Fruit fly (Drosophila melanogaster): ENCODE results near the gene CG13926.
A peak's percentile ranks its signal among the peaks of the same experiment; 100 is the strongest.

CG13926 gene

DNA sequence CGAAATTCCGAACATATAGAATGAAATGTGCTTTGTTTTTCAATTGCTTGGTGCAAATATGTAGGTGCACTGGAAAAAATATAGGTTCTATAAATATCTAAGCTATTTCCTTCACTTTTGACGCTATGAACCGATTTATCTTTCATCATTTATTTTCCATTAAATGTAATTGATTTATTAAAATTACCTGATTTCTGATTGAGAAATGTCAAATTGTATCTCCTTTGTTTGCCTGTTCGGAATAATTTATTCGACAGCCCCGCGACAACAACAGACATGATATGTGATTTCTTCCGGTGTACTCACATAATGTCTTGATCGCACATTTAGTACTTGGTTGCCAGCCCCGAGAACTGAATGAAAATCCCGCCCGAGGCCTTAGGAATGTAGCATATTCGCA is 8.3 kb downstream of the CG13926 start (continued):
- TF ChIP-seq CG13894 (tag; optimal IDR thresholded peaks at IDR 0.05) (no peak), bab2 (GFP tag; optimal IDR thresholded peaks at IDR 0.05) (peak; percentile 25), CG10267 (tag; optimal IDR thresholded peaks at IDR 0.05) (no peak), scrt (GFP tag; optimal IDR thresholded peaks at IDR 0.05) (no peak), nerfin-1 (tag; optimal IDR thresholded peaks at IDR 0.05) (no peak), CG12104 (GFP tag; optimal IDR thresholded peaks at IDR 0.05) (peak; percentile 85)

DNA sequence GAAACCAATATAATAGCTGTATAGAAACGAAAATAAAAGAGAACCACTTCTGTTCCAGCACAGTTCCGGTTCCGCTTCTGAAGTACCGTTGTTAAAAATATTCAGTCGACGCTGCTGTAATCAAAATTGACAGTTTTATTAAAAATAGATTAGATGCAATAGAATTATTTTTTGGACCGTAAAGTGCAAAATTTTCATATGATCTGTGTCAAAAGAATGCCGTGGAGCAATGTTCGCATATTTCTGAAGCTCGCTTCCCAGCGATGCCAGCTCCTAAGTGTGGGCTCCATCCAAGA is 15.2 kb downstream of the CG13926 start, which contains the start of the genes CG18170 and CG33791:
TSS of gene CG18170 (plus strand) at position 122 of the 296 bp plus-strand sequence.
TSS of gene CG33791 (plus strand) at position 122 of the 296 bp plus-strand sequence.
- TF ChIP-seq CG4617 (GFP tag; optimal IDR thresholded peaks at IDR 0.05; ENCODE audit: borderline replicate concordance) (no peak), Fer2 (tag; optimal IDR thresholded peaks at IDR 0.05) (no peak), CG13775 (GFP tag; optimal IDR thresholded peaks at IDR 0.05) (peak; percentile 11), CG31441 (GFP tag; IDR thresholded peaks at IDR 0.05) (0 out of 2 replicates have a peak, but pooled peaks have one; percentile 9), row (GFP tag; IDR thresholded peaks at IDR 0.05) (0 out of 3 replicates have a peak, but pooled peaks have one; percentile 0), ro (GFP tag; IDR thresholded peaks at IDR 0.05) (no peak), stwl (tag; optimal IDR thresholded peaks at IDR 0.05) (no peak), CG9797 (GFP tag; optimal IDR thresholded peaks at IDR 0.05) (peak; percentile 39), cwo (GFP tag; optimal IDR thresholded peaks at IDR 0.05) (no peak), seq (GFP tag; IDR thresholded peaks at IDR 0.05) (no peak), pum (GFP tag; optimal IDR thresholded peaks at IDR 0.05) (no peak), Ets97D (GFP tag; optimal IDR thresholded peaks at IDR 0.05) (peak; percentile 52), sc (optimal IDR thresholded peaks at IDR 0.05) (no peak), sc (GFP tag; optimal IDR thresholded peaks at IDR 0.05) (peak; percentile 1), CG10267 (tag; optimal IDR thresholded peaks at IDR 0.05) (peak; percentile 54), Dbx (GFP tag; IDR thresholded peaks at IDR 0.05) (no peak), odd (GFP tag; optimal IDR thresholded peaks at IDR 0.05) (no peak), CG14667 (GFP tag; IDR thresholded peaks at IDR 0.05) (no peak), hkb (optimal IDR thresholded peaks at IDR 0.05) (peak; percentile 8), hkb (GFP tag; IDR thresholded peaks at IDR 0.05) (no peak), MBD-R2 (GFP tag; IDR thresholded peaks at IDR 0.05) (0 out of 2 replicates have a peak, but pooled peaks have one; percentile 1), CG15601 (tag; optimal IDR thresholded peaks at IDR 0.05) (peak; percentile 17), Bteb2 (GFP tag; optimal IDR thresholded peaks at IDR 0.05) (no peak), CG15514 (GFP tag; optimal IDR thresholded peaks at IDR 0.05) (peak; percentile 98), C15 (GFP tag; IDR thresholded peaks at IDR 0.05) (no peak), trh (GFP tag; optimal IDR thresholded peaks at IDR 0.05) (no peak), Scr (GFP tag; IDR thresholded peaks at IDR 0.05; ENCODE audit: partially characterized antibody) (0 out of 2 replicates have a peak, but pooled peaks have one; percentile 3), CG9727 (GFP tag; optimal IDR thresholded peaks at IDR 0.05) (peak; percentile 19)

DNA sequence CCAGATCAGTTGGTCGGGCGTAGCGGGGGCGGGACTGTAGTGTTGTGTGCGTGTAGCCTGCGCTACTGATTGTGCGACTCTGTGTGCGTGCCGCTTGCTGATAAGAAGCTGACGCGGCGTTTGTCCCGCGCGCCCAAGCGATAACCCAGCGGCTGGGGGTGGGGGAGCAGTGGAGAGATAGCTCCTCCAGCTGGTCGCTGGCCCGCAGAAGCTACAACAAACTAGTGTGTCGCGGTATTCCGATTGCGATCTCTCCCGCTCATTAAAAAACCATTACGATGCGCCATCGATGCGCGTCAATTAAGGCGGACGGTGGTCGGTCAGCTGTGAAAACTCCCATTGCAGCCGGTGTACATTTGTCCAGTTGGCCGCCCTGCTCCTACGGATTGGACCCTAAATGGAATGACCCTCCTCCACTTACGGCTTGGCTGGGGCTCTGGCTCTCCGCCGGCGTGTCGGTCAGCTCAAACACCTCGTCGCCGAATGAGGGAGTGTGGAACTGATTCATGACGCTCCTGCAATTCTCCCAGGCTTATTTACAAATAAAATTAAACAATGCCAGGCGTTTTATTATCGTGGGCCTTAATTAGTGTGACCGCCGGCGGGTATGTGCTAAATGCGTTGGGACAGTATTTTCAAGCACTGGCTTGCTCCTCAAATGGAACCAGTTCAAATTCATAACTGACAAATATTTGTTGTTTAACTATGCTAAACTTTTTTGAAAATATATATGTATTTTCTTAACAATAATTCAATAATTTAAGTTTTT is 15.7 kb downstream of the CG13926 start, which contains the start of gene CG12104:
TSS of gene CG12104 (minus strand) at position 611 of the 769 bp plus-strand sequence.
- no peak for TF ChIP-seq da (GFP tag; optimal IDR thresholded peaks at IDR 0.05)
- no peak for TF ChIP-seq CG6854 (GFP tag; optimal IDR thresholded peaks at IDR 0.05)
- TF ChIP-seq CG14965 (GFP tag; optimal IDR thresholded peaks at IDR 0.05; ENCODE audit: borderline replicate concordance) = no peak
- no peak for TF ChIP-seq Abd-B (GFP tag; optimal IDR thresholded peaks at IDR 0.05)
- no peak for TF ChIP-seq Oli (tag; optimal IDR thresholded peaks at IDR 0.05)
- TF ChIP-seq NC2β (GFP tag; optimal IDR thresholded peaks at IDR 0.05) = no peak
- no peak for TF ChIP-seq Mrtf (GFP tag; IDR thresholded peaks at IDR 0.05)
- no peak for TF ChIP-seq D (optimal IDR thresholded peaks at IDR 0.05)
- TF ChIP-seq D (GFP tag; optimal IDR thresholded peaks at IDR 0.05) = peak; percentile 14
- TF ChIP-seq CG6689 (GFP tag; IDR thresholded peaks at IDR 0.05) = 0 out of 2 replicates have a peak, but pooled peaks have one; percentile 8
- no peak for TF ChIP-seq CG2678 (tag; optimal IDR thresholded peaks at IDR 0.05)
- no peak for TF ChIP-seq Awh (GFP tag; IDR thresholded peaks at IDR 0.05)
- peak; percentile 57 for TF ChIP-seq CG14710 (tag; optimal IDR thresholded peaks at IDR 0.05)
- TF ChIP-seq hth (optimal IDR thresholded peaks at IDR 0.05) = no peak
- no peak for TF ChIP-seq bigmax (GFP tag; optimal IDR thresholded peaks at IDR 0.05)
- no peak for TF ChIP-seq Dek (tag; optimal IDR thresholded peaks at IDR 0.05)
- TF ChIP-seq Xbp1 (GFP tag; optimal IDR thresholded peaks at IDR 0.05) = no peak
